Worm (Caenorhabditis elegans): ENCODE measurements around the gene K09D9.9.

ce11 chrV:3985104-3985503, 8.8 kb downstream of the K09D9.9 start:
- no peak for TF ChIP-seq W03F9.2 (tag; optimal IDR thresholded peaks at IDR 0.05)
- no peak for TF ChIP-seq him-1 (tag; optimal IDR thresholded peaks at IDR 0.05)
